Worm (Caenorhabditis elegans): ENCODE results near the gene srg-32.

DNA sequence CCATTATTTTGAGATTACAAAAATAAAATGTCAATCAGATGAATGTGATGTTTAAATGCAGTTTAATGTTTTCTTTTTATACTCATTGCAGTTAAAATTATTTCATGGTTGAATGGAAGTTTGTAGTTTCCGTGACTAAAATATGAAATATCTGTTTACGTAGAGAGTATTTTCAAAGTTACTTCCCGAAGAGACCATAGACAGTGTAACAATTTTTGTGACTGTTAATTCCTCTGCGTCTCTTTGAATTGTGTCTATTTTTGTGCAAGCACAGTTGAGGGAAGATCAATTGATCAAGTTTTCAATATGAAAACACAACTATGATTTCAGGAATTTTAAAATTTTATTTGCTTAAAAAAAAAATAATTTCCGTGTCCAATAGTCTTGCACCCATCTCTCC, 41.8 kb downstream of the srg-32 start, which contains the start of gene F25D1.5:
- TF ChIP-seq nhr-12 (tag; optimal IDR thresholded peaks at IDR 0.05) (no peak), hlh-1 (tag; optimal IDR thresholded peaks at IDR 0.05) (no peak), ceh-43 (GFP tag; optimal IDR thresholded peaks at IDR 0.05) (no peak), nhr-28 (tag; optimal IDR thresholded peaks at IDR 0.05) (no peak), unc-62 (GFP tag; optimal IDR thresholded peaks at IDR 0.05) (no peak), lin-13 (tag; optimal IDR thresholded peaks at IDR 0.05) (no peak), ceh-39 (tag; optimal IDR thresholded peaks at IDR 0.05) (no peak)
